Fruit fly (Drosophila melanogaster): Measurements from ENCODE around the gene CG14022.

Gene CG14022

dm6 chr2L:5341015-5341608 is 12.4 kb upstream of the CG14022 start:
- no peak for TF ChIP-seq Dif (GFP tag; optimal IDR thresholded peaks at IDR 0.05; ENCODE audit: partially characterized antibody)
- no peak for TF ChIP-seq GATAd (GFP tag; optimal IDR thresholded peaks at IDR 0.05)
- no peak for TF ChIP-seq Rel (GFP tag; optimal IDR thresholded peaks at IDR 0.05)
- no peak for TF ChIP-seq Rel (tag; optimal IDR thresholded peaks at IDR 0.05)
- TF ChIP-seq brk (GFP tag; optimal IDR thresholded peaks at IDR 0.05): no peak
- no peak for TF ChIP-seq ey (GFP tag; optimal IDR thresholded peaks at IDR 0.05)
- TF ChIP-seq rgr (GFP tag; optimal IDR thresholded peaks at IDR 0.05): no peak
- TF ChIP-seq sv (GFP tag; optimal IDR thresholded peaks at IDR 0.05): no peak
- no peak for TF ChIP-seq br (GFP tag; optimal IDR thresholded peaks at IDR 0.05)
- TF ChIP-seq h (GFP tag; optimal IDR thresholded peaks at IDR 0.05): no peak
- TF ChIP-seq tai (GFP tag; optimal IDR thresholded peaks at IDR 0.05): no peak
- no peak for TF ChIP-seq Abd-B (GFP tag; optimal IDR thresholded peaks at IDR 0.05)
- no peak for TF ChIP-seq sage (GFP tag; optimal IDR thresholded peaks at IDR 0.05)
- no peak for TF ChIP-seq dl (GFP tag; optimal IDR thresholded peaks at IDR 0.05; ENCODE audit: insufficient read depth in 1 of 2, partially characterized antibody in 2 of 2)

- peak; percentile 4 for TF ChIP-seq tai (GFP tag; optimal IDR thresholded peaks at IDR 0.05)
- peak; percentile 26 for TF ChIP-seq brk (GFP tag; optimal IDR thresholded peaks at IDR 0.05)
- no peak for TF ChIP-seq Mio (GFP tag; optimal IDR thresholded peaks at IDR 0.05)
- no peak for TF ChIP-seq Dif (GFP tag; optimal IDR thresholded peaks at IDR 0.05; ENCODE audit: partially characterized antibody)
Observed at dm6 chr2L:5338721-5339036, 10.0 kb upstream of the CG14022 start.

- no peak for TF ChIP-seq psq (GFP tag; optimal IDR thresholded peaks at IDR 0.05)
- peak; percentile 65 for TF ChIP-seq Myc (optimal IDR thresholded peaks at IDR 0.05)
Observed at dm6 chr2L:5338024-5338720, 9.5 kb upstream of the CG14022 start, which contains the start of gene fusl. Gene fusl (minus strand): TSS chr2L:5338073.

- TF ChIP-seq br (GFP tag; optimal IDR thresholded peaks at IDR 0.05): no peak
- TF ChIP-seq sv (GFP tag; optimal IDR thresholded peaks at IDR 0.05): no peak
- TF ChIP-seq GATAd (GFP tag; optimal IDR thresholded peaks at IDR 0.05): no peak
- TF ChIP-seq Sp1 (GFP tag; optimal IDR thresholded peaks at IDR 0.05): no peak
- no peak for TF ChIP-seq Rel (GFP tag; optimal IDR thresholded peaks at IDR 0.05)
- TF ChIP-seq Rel (tag; optimal IDR thresholded peaks at IDR 0.05): no peak
- no peak for TF ChIP-seq brk (GFP tag; optimal IDR thresholded peaks at IDR 0.05)
- TF ChIP-seq dl (GFP tag; optimal IDR thresholded peaks at IDR 0.05; ENCODE audit: insufficient read depth in 1 of 2, partially characterized antibody in 2 of 2): no peak
- no peak for TF ChIP-seq Hr78 (GFP tag; optimal IDR thresholded peaks at IDR 0.05)
- TF ChIP-seq jim (GFP tag; optimal IDR thresholded peaks at IDR 0.05): no peak
- no peak for TF ChIP-seq Vsx2 (GFP tag; optimal IDR thresholded peaks at IDR 0.05; ENCODE audit: partially characterized antibody)
- no peak for TF ChIP-seq lola (GFP tag; optimal IDR thresholded peaks at IDR 0.05)
- TF ChIP-seq N (GFP tag; optimal IDR thresholded peaks at IDR 0.05): no peak
- TF ChIP-seq psq (GFP tag; optimal IDR thresholded peaks at IDR 0.05): no peak
- no peak for TF ChIP-seq Hnf4 (GFP tag; optimal IDR thresholded peaks at IDR 0.05)
- TF ChIP-seq ey (GFP tag; optimal IDR thresholded peaks at IDR 0.05): no peak
- TF ChIP-seq fru (GFP tag; optimal IDR thresholded peaks at IDR 0.05): no peak
Observed at dm6 chr2L:5337159-5337558, 8.5 kb upstream of the CG14022 start.

dm6 chr2L:5332574-5332973 is 3.9 kb upstream of the CG14022 start:
- TF ChIP-seq OdsH (GFP tag; optimal IDR thresholded peaks at IDR 0.05): no peak
- TF ChIP-seq woc (GFP tag; optimal IDR thresholded peaks at IDR 0.05): no peak
- TF ChIP-seq tai (GFP tag; optimal IDR thresholded peaks at IDR 0.05): no peak
- TF ChIP-seq brk (GFP tag; optimal IDR thresholded peaks at IDR 0.05): no peak
- TF ChIP-seq Hr78 (GFP tag; optimal IDR thresholded peaks at IDR 0.05): no peak
- no peak for TF ChIP-seq Hr83 (GFP tag; optimal IDR thresholded peaks at IDR 0.05; ENCODE audit: poor library complexity, severe bottlenecking)
- TF ChIP-seq Hnf4 (GFP tag; optimal IDR thresholded peaks at IDR 0.05): no peak
- TF ChIP-seq CG32264 (GFP tag; optimal IDR thresholded peaks at IDR 0.05): no peak
- TF ChIP-seq Sp1 (GFP tag; optimal IDR thresholded peaks at IDR 0.05): no peak
- TF ChIP-seq dsf (GFP tag; optimal IDR thresholded peaks at IDR 0.05; ENCODE audit: borderline replicate concordance): no peak
- TF ChIP-seq CG9705 (GFP tag; optimal IDR thresholded peaks at IDR 0.05): no peak
- no peak for TF ChIP-seq CrebA (GFP tag; optimal IDR thresholded peaks at IDR 0.05; ENCODE audit: borderline replicate concordance)
- TF ChIP-seq Abd-B (GFP tag; optimal IDR thresholded peaks at IDR 0.05): no peak
- TF ChIP-seq sage (GFP tag; optimal IDR thresholded peaks at IDR 0.05): no peak
- TF ChIP-seq lola (GFP tag; optimal IDR thresholded peaks at IDR 0.05): no peak
- TF ChIP-seq Vsx2 (GFP tag; optimal IDR thresholded peaks at IDR 0.05; ENCODE audit: partially characterized antibody): no peak
- TF ChIP-seq psq (GFP tag; optimal IDR thresholded peaks at IDR 0.05): no peak
- TF ChIP-seq rgr (GFP tag; optimal IDR thresholded peaks at IDR 0.05): no peak
- no peak for TF ChIP-seq jim (GFP tag; optimal IDR thresholded peaks at IDR 0.05)
